Worm (Caenorhabditis elegans): ENCODE results near the gene Y97E10AR.1.
A peak's percentile ranks its signal among the peaks of the same experiment; 100 is the strongest.

Y97E10AR.1 gene

DNA sequence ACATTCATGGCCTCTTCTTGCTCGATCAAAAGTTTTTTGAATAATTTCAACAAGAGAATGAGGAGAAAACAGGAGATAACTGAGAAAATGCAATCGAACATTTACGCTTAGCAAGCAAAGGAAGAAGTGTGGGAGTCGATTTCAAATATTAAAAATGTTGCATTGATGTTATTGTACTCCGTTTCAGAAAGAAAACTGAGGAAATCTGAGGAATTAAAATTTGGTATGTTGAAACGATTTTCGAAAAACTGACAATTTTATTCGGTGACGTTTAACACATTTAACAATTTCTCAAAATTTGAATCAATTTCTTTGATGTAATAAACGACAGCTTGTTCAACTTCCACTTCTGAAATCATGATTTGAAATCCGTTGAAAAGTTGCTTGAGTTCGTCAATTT lies 46.7 kb upstream of the Y97E10AR.1 start, which contains the start of gene F26D11.13 (continued):
- no peak for TF ChIP-seq egrh-3 (GFP tag; IDR thresholded peaks at IDR 0.05)

ce11 chrV:7955168-7955567 lies 46.1 kb upstream of the Y97E10AR.1 start, which contains the start of gene F26D11.12:
F26D11.12 (minus strand) TSS chrV:7955312.
- TF ChIP-seq madf-6 (GFP tag; IDR thresholded peaks at IDR 0.05) (no peak), ztf-18 (tag; optimal IDR thresholded peaks at IDR 0.05) (no peak), F23B12.7 (tag; optimal IDR thresholded peaks at IDR 0.05; ENCODE audit: insufficient read depth) (no peak), K12H6.12 (tag; optimal IDR thresholded peaks at IDR 0.05) (no peak), madf-8 (GFP tag; conservative IDR thresholded peaks at IDR 0.05) (no peak), attf-3 (GFP tag; conservative IDR thresholded peaks at IDR 0.05) (no peak), F39B2.1 (GFP tag; IDR thresholded peaks at IDR 0.05) (no peak), cebp-1 (GFP tag; IDR thresholded peaks at IDR 0.05) (peak; percentile 94), cebp-1 (tag; optimal IDR thresholded peaks at IDR 0.05) (peak; percentile 98), nhr-80 (tag; optimal IDR thresholded peaks at IDR 0.05) (peak; percentile 43), ets-4 (GFP tag; optimal IDR thresholded peaks at IDR 0.05) (no peak)

DNA sequence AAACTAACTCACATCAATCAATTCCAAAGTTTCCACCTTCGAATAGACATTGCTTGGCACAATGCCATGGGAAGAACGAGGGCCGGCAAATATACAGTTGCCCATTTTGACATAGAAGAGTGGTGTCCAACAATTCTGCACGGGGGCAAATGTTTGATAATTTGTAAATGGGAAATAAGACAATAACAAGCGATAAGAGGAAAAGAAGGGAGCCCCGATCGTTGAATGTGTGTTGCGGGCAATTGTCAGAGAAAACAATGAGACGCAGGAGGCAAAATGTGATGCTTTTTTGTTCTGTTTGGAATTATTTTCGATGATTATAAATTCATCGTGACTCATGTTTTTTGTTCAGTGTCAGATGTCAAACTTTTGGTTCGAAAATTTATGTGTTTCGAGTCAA lies 45.0 kb upstream of the Y97E10AR.1 start, which contains the start of gene pals-34:
Gene pals-34 (minus strand): TSS at position 280 of the 400 bp plus-strand sequence.
- no peak for TF ChIP-seq lsl-1 (GFP tag; optimal IDR thresholded peaks at IDR 0.05)
- TF ChIP-seq akir-1 (GFP tag; optimal IDR thresholded peaks at IDR 0.05) = no peak
- TF ChIP-seq sea-2 (GFP tag; IDR thresholded peaks at IDR 0.05) = no peak
- no peak for TF ChIP-seq hmg-1.2 (GFP tag; IDR thresholded peaks at IDR 0.05)
- no peak for TF ChIP-seq mxl-1 (tag; optimal IDR thresholded peaks at IDR 0.05)
- TF ChIP-seq attf-6 (GFP tag; IDR thresholded peaks at IDR 0.05) = no peak
- no peak for TF ChIP-seq ceh-79 (tag; optimal IDR thresholded peaks at IDR 0.05)
- no peak for TF ChIP-seq C17E4.6 (GFP tag; IDR thresholded peaks at IDR 0.05)
- TF ChIP-seq fkh-3 (tag; optimal IDR thresholded peaks at IDR 0.05) = no peak
- no peak for TF ChIP-seq F57C9.4 (tag; optimal IDR thresholded peaks at IDR 0.05)
- no peak for TF ChIP-seq athp-1 (tag; optimal IDR thresholded peaks at IDR 0.05)
- no peak for TF ChIP-seq B0261.1 (tag; optimal IDR thresholded peaks at IDR 0.05)
- no peak for TF ChIP-seq T07F8.4 (tag; optimal IDR thresholded peaks at IDR 0.05)
- no peak for TF ChIP-seq Y67H2A.10 (GFP tag; conservative IDR thresholded peaks at IDR 0.05)
- no peak for TF ChIP-seq F55B11.4 (tag; optimal IDR thresholded peaks at IDR 0.05; ENCODE audit: borderline replicate concordance, insufficient read depth)
- no peak for TF ChIP-seq madf-10 (tag; optimal IDR thresholded peaks at IDR 0.05)
- no peak for TF ChIP-seq nhr-27 (tag; optimal IDR thresholded peaks at IDR 0.05)
- no peak for TF ChIP-seq F52B5.7 (tag; optimal IDR thresholded peaks at IDR 0.05)
- TF ChIP-seq tbp1 (GFP tag; optimal IDR thresholded peaks at IDR 0.05) = no peak
- TF ChIP-seq repo-1 (tag; optimal IDR thresholded peaks at IDR 0.05) = no peak

DNA sequence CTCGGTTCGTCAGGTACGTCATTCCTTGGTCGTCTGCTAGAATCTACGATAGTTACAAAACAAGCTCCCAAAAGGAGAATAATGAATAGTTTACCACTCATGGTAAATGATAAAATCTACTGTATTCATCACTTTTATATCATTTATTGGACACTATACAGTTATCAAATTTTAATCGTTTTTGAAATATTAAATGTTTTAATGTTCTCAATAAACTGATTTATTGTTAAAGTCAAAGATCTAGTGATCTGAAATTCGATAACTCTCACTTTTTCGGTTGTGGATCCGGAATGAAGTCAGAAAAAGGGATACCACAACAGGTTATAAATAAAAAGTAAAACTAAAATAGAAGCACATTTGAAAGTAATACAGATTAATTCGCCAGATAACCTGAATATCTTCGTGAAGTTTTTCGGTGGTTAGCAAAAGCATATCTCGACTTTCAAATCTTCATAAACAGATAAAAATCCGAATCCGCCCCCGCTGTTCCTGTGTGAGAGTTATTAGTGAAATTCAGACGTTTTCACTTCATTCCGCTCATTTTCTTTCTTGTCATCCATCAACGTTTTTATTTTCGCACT lies 42.4 kb upstream of the Y97E10AR.1 start, which contains the start of the genes clec-217 and F26D11.2:
Gene clec-217 (minus strand): TSS at position 101 of the 581 bp plus-strand sequence.
Gene F26D11.2 (plus strand): TSS at position 531 of the 581 bp plus-strand sequence.
- TF ChIP-seq ceh-27 (GFP tag; optimal IDR thresholded peaks at IDR 0.05) = no peak
- TF ChIP-seq somi-1 (GFP tag; optimal IDR thresholded peaks at IDR 0.05) = no peak
- TF ChIP-seq egl-18 (GFP tag; IDR thresholded peaks at IDR 0.05) = no peak
- TF ChIP-seq C06A6.2 (GFP tag; conservative IDR thresholded peaks at IDR 0.05) = no peak
- TF ChIP-seq nhr-120 (GFP tag; IDR thresholded peaks at IDR 0.05) = no peak
- no peak for TF ChIP-seq nfya-1 (tag; optimal IDR thresholded peaks at IDR 0.05; ENCODE audit: borderline replicate concordance, insufficient read depth)
- TF ChIP-seq D2030.7 (GFP tag; IDR thresholded peaks at IDR 0.05) = no peak
- no peak for TF ChIP-seq lin-54 (GFP tag; optimal IDR thresholded peaks at IDR 0.05)
- no peak for TF ChIP-seq F57A8.1 (GFP tag; optimal IDR thresholded peaks at IDR 0.05)
- TF ChIP-seq sptf-2 (GFP tag; optimal IDR thresholded peaks at IDR 0.05) = no peak
- TF ChIP-seq lir-1 (GFP tag; conservative IDR thresholded peaks at IDR 0.05) = no peak
- TF ChIP-seq ztf-26 (tag; optimal IDR thresholded peaks at IDR 0.05) = no peak
- TF ChIP-seq sdz-38 (tag; optimal IDR thresholded peaks at IDR 0.05) = no peak
- TF ChIP-seq fkh-3 (tag; optimal IDR thresholded peaks at IDR 0.05) = no peak
- TF ChIP-seq bed-1 (GFP tag; IDR thresholded peaks at IDR 0.05) = no peak
- TF ChIP-seq K12H6.12 (tag; optimal IDR thresholded peaks at IDR 0.05) = no peak
- TF ChIP-seq cebp-1 (GFP tag; IDR thresholded peaks at IDR 0.05) = no peak
- TF ChIP-seq cebp-1 (tag; optimal IDR thresholded peaks at IDR 0.05) = no peak

Measured in whole organism, young adult.